Worm (Caenorhabditis elegans) whole organism, L1 larva: Measurements from ENCODE around the gene F54D10.7.

Source experiments
- ama-1 ChIP-seq: fragments of 150-350 bp; optimal IDR thresholded peaks from 2 replicates; lab custom pipeline; 2014
- ceh-82 ChIP-seq, 3 experiments: fragments of 150-350 bp in 1 of 3; sonication (generic microtip) in 2 of 3; optimal IDR thresholded peaks; 2 replicates each; lab custom pipeline; 2014 to 2017; ENCODE audit warnings: missing biosample characterization in 3 of 3, missing genetic modification characterization in 3 of 3
- dpl-1 ChIP-seq, 3 experiments: fragments of 150-350 bp in 2 of 3; sonication (generic microtip) in 1 of 3; optimal IDR thresholded peaks; 2 replicates each; lab custom pipeline; 2014 to 2017; ENCODE audit warnings: missing biosample characterization in 3 of 3, missing genetic modification characterization in 3 of 3, missing genetic modification reagents in 3 of 3
- lir-3 ChIP-seq: sonication (generic microtip); optimal IDR thresholded peaks from 2 replicates; lab custom pipeline; 2016; ENCODE audit warnings: mild to moderate bottlenecking, missing genetic modification characterization, moderate library complexity, missing compliant biosample characterization; ENCODE audit not compliant: poor library complexity

DNA sequence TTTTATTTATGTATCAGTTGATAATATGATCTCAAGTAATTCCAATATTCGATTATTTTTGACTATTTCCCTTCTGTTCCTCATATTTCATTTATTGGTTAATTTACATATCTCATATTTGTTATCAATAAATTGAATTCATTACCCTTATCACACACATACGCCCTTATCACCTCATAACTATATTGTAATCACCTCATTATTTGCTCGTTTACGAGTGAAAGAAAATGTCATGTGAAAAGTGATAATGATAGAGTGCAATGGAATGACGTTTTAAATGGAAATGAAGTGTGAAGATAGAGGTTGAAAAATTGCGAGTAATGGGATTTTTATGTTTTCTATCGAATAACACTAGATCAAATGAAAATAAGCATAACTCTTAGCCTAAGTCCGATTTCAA, 34.6 kb downstream of the F54D10.7 start:
- TF ChIP-seq ama-1 (no peak), dpl-1 (GFP tag; optimal IDR thresholded peaks at IDR 0.05; lab: Kevin White, UChicago) (no peak), ceh-82 (tag; optimal IDR thresholded peaks at IDR 0.05; lab: Kevin White, UChicago) (no peak), lir-3 (tag; lab: Kevin White, UChicago) (no peak)
